Worm (Caenorhabditis elegans): ENCODE results near the gene W02H5.8.

The W02H5.8 gene

DNA sequence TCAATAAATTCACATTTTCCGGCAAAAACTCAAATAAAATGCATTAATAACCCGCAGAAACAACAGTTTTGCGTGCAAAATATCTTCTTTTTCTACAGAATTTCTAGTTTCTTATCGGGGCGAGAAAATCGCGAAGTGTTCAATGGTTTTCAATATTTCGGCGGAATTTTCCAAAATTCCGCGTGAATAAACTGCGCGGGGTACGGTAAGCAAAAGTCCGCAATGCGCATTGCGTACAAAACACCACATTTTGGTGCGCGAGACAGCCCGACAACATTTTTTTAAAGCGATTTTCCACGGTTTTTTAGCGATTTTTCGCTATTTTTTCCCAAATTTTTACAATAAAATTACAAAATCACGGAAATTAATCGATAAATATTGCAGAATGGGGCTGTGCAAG is 41.9 kb upstream of the W02H5.8 start, which contains the start of gene Y45G12B.2 (continued):
- TF ChIP-seq C16A3.4 (tag; optimal IDR thresholded peaks at IDR 0.05) (peak; percentile 61), nhr-90 (tag; optimal IDR thresholded peaks at IDR 0.05; ENCODE audit: poor library complexity) (peak; percentile 62), nhr-77 (tag; optimal IDR thresholded peaks at IDR 0.05) (peak; percentile 18), pax-3 (tag; optimal IDR thresholded peaks at IDR 0.05) (no peak), sox-4 (tag; optimal IDR thresholded peaks at IDR 0.05) (no peak), tbx-2 (tag; optimal IDR thresholded peaks at IDR 0.05) (peak; percentile 66), mef-2 (tag; optimal IDR thresholded peaks at IDR 0.05) (no peak), ceh-63 (GFP tag; optimal IDR thresholded peaks at IDR 0.05) (no peak), xbp-1 (tag; optimal IDR thresholded peaks at IDR 0.05) (peak; percentile 80), elt-3 (tag; optimal IDR thresholded peaks at IDR 0.05) (peak in 1 of 6 experiments; percentile 34), zip-4 (GFP tag; optimal IDR thresholded peaks at IDR 0.05) (no peak), jun-1 (tag; optimal IDR thresholded peaks at IDR 0.05) (peak; percentile 55), ceh-88 (GFP tag; IDR thresholded peaks at IDR 0.05) (no peak), fkh-10 (GFP tag; optimal IDR thresholded peaks at IDR 0.05) (no peak), lsy-2 (tag; optimal IDR thresholded peaks at IDR 0.05) (peak; percentile 99), unc-86 (tag; optimal IDR thresholded peaks at IDR 0.05) (peak; percentile 30), Y116A8C.19 (tag; optimal IDR thresholded peaks at IDR 0.05; ENCODE audit: borderline replicate concordance) (no peak), blmp-1 (tag; optimal IDR thresholded peaks at IDR 0.05) (peak; percentile 54), snu-23 (GFP tag; optimal IDR thresholded peaks at IDR 0.05) (peak; percentile 84), rnt-1 (tag; optimal IDR thresholded peaks at IDR 0.05) (no peak), egl-27 (tag; optimal IDR thresholded peaks at IDR 0.05) (no peak), grh-1 (GFP tag; IDR thresholded peaks at IDR 0.05) (peak; percentile 30; the same call in 1 of the 2 replicates), lin-15B (tag; optimal IDR thresholded peaks at IDR 0.05) (peak; percentile 44), mep-1 (tag; optimal IDR thresholded peaks at IDR 0.05) (peak; percentile 84), lin-13 (GFP tag; optimal IDR thresholded peaks at IDR 0.05) (peak; percentile 63), lin-14 (GFP tag; optimal IDR thresholded peaks at IDR 0.05) (no peak), ces-1 (GFP tag; optimal IDR thresholded peaks at IDR 0.05) (no peak), vab-15 (tag; optimal IDR thresholded peaks at IDR 0.05) (no peak), nhr-11 (tag; optimal IDR thresholded peaks at IDR 0.05) (no peak), lin-35 (GFP tag; optimal IDR thresholded peaks at IDR 0.05) (peak; percentile 74 to 86), elt-2 (tag; optimal IDR thresholded peaks at IDR 0.05) (no peak), nhr-28 (tag; optimal IDR thresholded peaks at IDR 0.05) (no peak), fos-1 (tag; optimal IDR thresholded peaks at IDR 0.05) (peak; percentile 40), dpl-1 (GFP tag; optimal IDR thresholded peaks at IDR 0.05) (peak; percentile 65 to 82 (median 76)), aha-1 (tag; optimal IDR thresholded peaks at IDR 0.05) (no peak), nhr-47 (tag; optimal IDR thresholded peaks at IDR 0.05) (peak; percentile 72), dsc-1 (tag; optimal IDR thresholded peaks at IDR 0.05) (peak; percentile 30), lin-39 (tag; optimal IDR thresholded peaks at IDR 0.05) (no peak)

DNA sequence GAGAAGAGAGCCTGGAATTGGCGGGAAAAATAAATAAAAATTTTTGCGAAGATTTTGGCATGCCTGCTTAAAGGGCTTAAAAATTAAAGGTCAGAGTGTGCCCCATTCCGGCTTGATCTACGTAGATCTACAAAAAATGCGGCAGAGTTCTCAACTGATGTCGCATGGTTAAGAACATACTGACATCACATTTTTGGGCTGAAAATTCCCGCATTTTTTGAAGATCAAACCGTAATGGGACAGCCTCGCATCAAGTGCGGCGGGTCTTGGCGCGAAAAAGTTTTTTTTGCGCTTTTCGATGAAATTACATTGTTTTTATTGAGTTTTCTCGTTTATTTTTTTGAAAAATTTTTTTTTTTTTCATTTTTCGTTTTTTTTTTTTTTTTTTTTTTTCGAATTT is 38.5 kb upstream of the W02H5.8 start:
- TF ChIP-seq dsc-1 (tag; optimal IDR thresholded peaks at IDR 0.05) (no peak), ceh-90 (tag; optimal IDR thresholded peaks at IDR 0.05) (no peak), efl-1 (optimal IDR thresholded peaks at IDR 0.05) (no peak), efl-1 (GFP tag; optimal IDR thresholded peaks at IDR 0.05 in 1 of 2) (no peak)

DNA sequence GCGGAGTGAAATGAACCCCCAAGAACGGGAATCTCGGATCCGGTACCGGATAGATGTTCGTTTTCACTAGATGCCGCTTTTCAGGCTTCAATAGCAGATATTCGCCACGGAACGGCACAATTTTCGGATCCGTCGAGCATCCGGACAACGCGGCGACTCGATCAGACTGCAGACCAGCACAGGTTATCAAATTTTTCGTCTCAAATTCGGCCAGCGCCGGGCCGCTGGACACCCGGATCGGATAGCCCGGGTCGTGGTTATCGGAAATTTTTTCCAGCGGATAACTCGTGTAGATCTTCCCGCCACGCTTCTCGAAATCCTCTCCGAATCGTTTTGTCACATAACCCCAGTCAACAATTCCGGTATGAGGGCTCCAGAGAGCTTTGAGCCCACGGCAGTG is 38.0 kb upstream of the W02H5.8 start:
- no peak for TF ChIP-seq elt-2 (tag; optimal IDR thresholded peaks at IDR 0.05)
- no peak for TF ChIP-seq snu-23 (GFP tag; optimal IDR thresholded peaks at IDR 0.05)
- TF ChIP-seq ztf-4 (tag; optimal IDR thresholded peaks at IDR 0.05) = no peak
- TF ChIP-seq nhr-85 (tag) = no peak
- no peak for TF ChIP-seq nhr-47 (tag; optimal IDR thresholded peaks at IDR 0.05)
- no peak for TF ChIP-seq lin-35 (GFP tag; optimal IDR thresholded peaks at IDR 0.05)
- TF ChIP-seq egl-27 (tag; optimal IDR thresholded peaks at IDR 0.05) = no peak
- TF ChIP-seq fkh-10 (GFP tag; optimal IDR thresholded peaks at IDR 0.05) = no peak
